Fruit fly (Drosophila melanogaster): ENCODE measurements around the gene neo.
A peak's percentile ranks its signal among the peaks of the same experiment; 100 is the strongest.

Gene neo

dm6 chr3R:29858806-29859205, 39.9 kb downstream of the neo start, which contains the start of gene CG7824 (continued):
- TF ChIP-seq ap (GFP tag; IDR thresholded peaks at IDR 0.05) (no peak), CoRest (tag; optimal IDR thresholded peaks at IDR 0.05) (peak; percentile 19), vvl (GFP tag; IDR thresholded peaks at IDR 0.05) (no peak), danr (GFP tag; IDR thresholded peaks at IDR 0.05) (no peak), Taf1 (GFP tag; IDR thresholded peaks at IDR 0.05) (no peak), amos (GFP tag; IDR thresholded peaks at IDR 0.05; ENCODE audit: partially characterized antibody) (peak; percentile 24; the same call in 1 of the 2 replicates), CG7987 (GFP tag; optimal IDR thresholded peaks at IDR 0.05) (no peak), fu2 (GFP tag; optimal IDR thresholded peaks at IDR 0.05) (no peak), B-H1 (GFP tag; IDR thresholded peaks at IDR 0.05) (no peak), CG6689 (GFP tag; IDR thresholded peaks at IDR 0.05) (no peak), gcm (GFP tag; optimal IDR thresholded peaks at IDR 0.05) (no peak), ftz-f1 (GFP tag; optimal IDR thresholded peaks at IDR 0.05) (no peak), CG10543 (GFP tag; optimal IDR thresholded peaks at IDR 0.05) (no peak), CG17829 (tag; optimal IDR thresholded peaks at IDR 0.05) (peak; percentile 11), trh (GFP tag; optimal IDR thresholded peaks at IDR 0.05) (no peak), H15 (GFP tag; IDR thresholded peaks at IDR 0.05) (no peak), Ada2b (GFP tag; IDR thresholded peaks at IDR 0.05) (no peak), CG8089 (GFP tag; optimal IDR thresholded peaks at IDR 0.05) (no peak), CG18262 (tag; optimal IDR thresholded peaks at IDR 0.05) (no peak), CG4820 (GFP tag; optimal IDR thresholded peaks at IDR 0.05) (no peak), fd3F (GFP tag; optimal IDR thresholded peaks at IDR 0.05) (no peak), Spps (tag; optimal IDR thresholded peaks at IDR 0.05) (no peak), Neu2 (GFP tag; optimal IDR thresholded peaks at IDR 0.05; ENCODE audit: borderline replicate concordance) (no peak), Doc3 (GFP tag; IDR thresholded peaks at IDR 0.05; ENCODE audit: partially characterized antibody) (no peak), oc (tag; optimal IDR thresholded peaks at IDR 0.05) (no peak), CG34422 (GFP tag; IDR thresholded peaks at IDR 0.05) (no peak), schlank (tag; optimal IDR thresholded peaks at IDR 0.05) (no peak), CHES-1-like (GFP tag; optimal IDR thresholded peaks at IDR 0.05) (no peak), CG6813 (GFP tag; optimal IDR thresholded peaks at IDR 0.05) (no peak), D19A (tag; optimal IDR thresholded peaks at IDR 0.05) (no peak), CG31441 (GFP tag; IDR thresholded peaks at IDR 0.05) (no peak), her (GFP tag; optimal IDR thresholded peaks at IDR 0.05) (no peak), sqz (GFP tag; optimal IDR thresholded peaks at IDR 0.05) (no peak), sug (tag; optimal IDR thresholded peaks at IDR 0.05) (no peak), fd102C (GFP tag; optimal IDR thresholded peaks at IDR 0.05) (no peak), CG17802 (tag; optimal IDR thresholded peaks at IDR 0.05) (no peak), wor (GFP tag; IDR thresholded peaks at IDR 0.05) (no peak), jumu (GFP tag; optimal IDR thresholded peaks at IDR 0.05) (no peak), salm (tag; optimal IDR thresholded peaks at IDR 0.05) (no peak), CG10321 (GFP tag; IDR thresholded peaks at IDR 0.05) (no peak), exex (tag; optimal IDR thresholded peaks at IDR 0.05) (no peak), sima (GFP tag; optimal IDR thresholded peaks at IDR 0.05) (no peak), Atf6 (GFP tag; IDR thresholded peaks at IDR 0.05) (no peak), Tbp (GFP tag; optimal IDR thresholded peaks at IDR 0.05) (no peak), cato (GFP tag; optimal IDR thresholded peaks at IDR 0.05; ENCODE audit: borderline replicate concordance) (no peak), CG11695 (GFP tag; IDR thresholded peaks at IDR 0.05) (no peak), CG30431 (GFP tag; optimal IDR thresholded peaks at IDR 0.05) (no peak), CG7357 (GFP tag; IDR thresholded peaks at IDR 0.05) (no peak), prd (optimal IDR thresholded peaks at IDR 0.05) (no peak), prd (GFP tag; IDR thresholded peaks at IDR 0.05) (no peak), hkb (optimal IDR thresholded peaks at IDR 0.05) (no peak), hkb (GFP tag; IDR thresholded peaks at IDR 0.05) (no peak), Elba2 (GFP tag; optimal IDR thresholded peaks at IDR 0.05) (no peak)

Measured in whole organism, embryonic.